Worm (Caenorhabditis elegans): Measurements from ENCODE around the gene pqn-41.

pqn-41 gene

ce11 chrIII:1892147-1892546, 13.6 kb upstream of the pqn-41 start:
- peak; percentile 92 for TF ChIP-seq ceh-28 (tag; optimal IDR thresholded peaks at IDR 0.05)

ce11 chrIII:1893405-1893804, 12.4 kb upstream of the pqn-41 start:
- TF ChIP-seq aha-1 (tag), result peak; percentile 88
- no peak for TF ChIP-seq mep-1 (tag; optimal IDR thresholded peaks at IDR 0.05)

ce11 chrIII:1893851-1894250, 11.9 kb upstream of the pqn-41 start, which contains the start of the genes B0524.5 and B0524.2:
TSS of gene B0524.5 (minus strand) at chrIII:1893890.
TSS of gene B0524.2 (plus strand) at chrIII:1894057.
- TF ChIP-seq unc-62 (GFP tag; optimal IDR thresholded peaks at IDR 0.05 in 1 of 2), result no peak
- TF ChIP-seq unc-62 (tag; optimal IDR thresholded peaks at IDR 0.05), result no peak
- peak; percentile 91 for TF ChIP-seq ceh-28 (tag; optimal IDR thresholded peaks at IDR 0.05)

DNA sequence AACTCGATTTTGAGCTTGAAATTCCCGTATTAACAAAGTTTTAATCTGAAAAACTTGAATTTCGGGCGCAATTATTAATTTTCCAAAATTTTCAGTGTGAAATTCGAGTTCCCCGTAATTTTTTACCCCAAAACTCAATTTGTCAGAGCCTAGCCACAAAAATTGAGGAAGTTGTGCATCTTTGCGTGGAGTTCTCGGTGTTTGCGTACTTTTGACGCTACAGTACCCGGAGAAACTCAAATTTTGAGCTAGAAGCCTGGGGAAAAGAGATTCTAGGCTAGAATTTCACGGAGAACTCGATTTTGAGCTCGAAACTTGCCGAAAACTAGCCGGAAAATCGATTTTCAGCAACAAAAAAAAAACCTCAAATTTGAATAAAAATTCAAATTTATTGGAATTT, 5.4 kb upstream of the pqn-41 start:
- TF ChIP-seq lin-13 (GFP tag; optimal IDR thresholded peaks at IDR 0.05) (peak; percentile 1), lsy-2 (tag; optimal IDR thresholded peaks at IDR 0.05) (peak in 1 of 2 experiments; percentile 44), aha-1 (tag) (peak; percentile 63)

- TF ChIP-seq hlh-30 (tag; optimal IDR thresholded peaks at IDR 0.05; ENCODE audit: insufficient read depth), result no peak
- no peak for TF ChIP-seq Y48G9A.11 (GFP tag; IDR thresholded peaks at IDR 0.05)
- no peak for TF ChIP-seq zip-11 (GFP tag; IDR thresholded peaks at IDR 0.05)
- TF ChIP-seq ces-1 (GFP tag; optimal IDR thresholded peaks at IDR 0.05), result no peak
- TF ChIP-seq Y105C5A.15 (GFP tag; IDR thresholded peaks at IDR 0.05), result no peak
- TF ChIP-seq dmd-9 (GFP tag; IDR thresholded peaks at IDR 0.05), result no peak
- TF ChIP-seq aha-1 (tag), result peak; percentile 91
Measured at ce11 chrIII:1903966-1904365, 1.8 kb upstream of the pqn-41 start.

- peak; percentile 93 for TF ChIP-seq aha-1 (tag)
- TF ChIP-seq Y105C5A.15 (GFP tag; IDR thresholded peaks at IDR 0.05), result no peak
- TF ChIP-seq T20F7.1 (GFP tag; optimal IDR thresholded peaks at IDR 0.05), result no peak
- TF ChIP-seq madf-5 (GFP tag; IDR thresholded peaks at IDR 0.05), result no peak
Measured at ce11 chrIII:1918311-1918932, 12.7 kb downstream of the pqn-41 start.

DNA sequence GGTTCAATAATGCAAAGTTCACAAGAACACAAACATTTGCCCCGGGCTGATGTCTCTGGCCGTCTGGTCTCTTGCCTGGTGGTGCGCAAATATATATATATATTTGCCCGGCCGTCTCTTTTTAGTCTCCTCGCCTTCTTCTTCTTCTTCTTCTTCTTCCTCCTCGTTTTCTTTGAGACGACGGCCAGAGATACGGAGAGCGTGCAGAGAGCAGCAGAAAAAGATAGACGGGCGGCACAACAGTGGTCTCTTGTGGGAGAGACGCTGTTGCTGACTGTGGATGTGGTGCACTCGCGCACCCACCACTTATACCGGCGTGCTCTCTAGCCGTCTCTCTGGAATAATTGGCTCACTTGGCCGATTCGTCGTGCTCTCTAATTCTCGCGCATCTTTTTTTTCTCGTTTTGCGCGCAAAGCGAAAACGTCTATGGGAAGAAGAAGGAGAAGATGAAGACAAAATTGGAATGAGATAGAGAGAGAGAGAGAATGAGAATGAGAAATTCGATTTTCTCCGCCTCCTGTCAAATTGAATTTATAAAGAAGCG, 15.4 kb downstream of the pqn-41 start:
- TF ChIP-seq set-16 (GFP tag; IDR thresholded peaks at IDR 0.05) (peak; percentile 95), lin-1 (GFP tag; IDR thresholded peaks at IDR 0.05) (peak; percentile 74), hlh-30 (tag; optimal IDR thresholded peaks at IDR 0.05; ENCODE audit: insufficient read depth) (peak; percentile 90), skn-1 (tag; optimal IDR thresholded peaks at IDR 0.05) (no peak), madf-5 (GFP tag; IDR thresholded peaks at IDR 0.05) (no peak), F26F4.8 (GFP tag; conservative IDR thresholded peaks at IDR 0.05) (no peak), pha-4 (GFP tag; IDR thresholded peaks at IDR 0.05) (peak; percentile 98), pha-4 (tag; optimal IDR thresholded peaks at IDR 0.05) (peak; percentile 29), dmd-6 (GFP tag; IDR thresholded peaks at IDR 0.05) (peak; percentile 100), madf-9 (GFP tag; conservative IDR thresholded peaks at IDR 0.05) (peak; percentile 62), nhr-77 (tag; optimal IDR thresholded peaks at IDR 0.05) (peak; percentile 81), ceh-28 (tag; optimal IDR thresholded peaks at IDR 0.05) (peak; percentile 26), spr-1 (tag; optimal IDR thresholded peaks at IDR 0.05) (peak; percentile 74), pqm-1 (tag; optimal IDR thresholded peaks at IDR 0.05) (peak; percentile 47), daf-12 (tag; optimal IDR thresholded peaks at IDR 0.05) (no peak), spr-3 (GFP tag; optimal IDR thresholded peaks at IDR 0.05) (peak; percentile 63), jun-1 (tag; optimal IDR thresholded peaks at IDR 0.05) (peak; percentile 77), Y5F2A.4 (GFP tag; optimal IDR thresholded peaks at IDR 0.05) (no peak), dve-1 (tag; optimal IDR thresholded peaks at IDR 0.05; ENCODE audit: insufficient read depth) (peak; percentile 94), Y75B8A.6 (GFP tag; IDR thresholded peaks at IDR 0.05) (no peak), php-3 (GFP tag; IDR thresholded peaks at IDR 0.05) (peak; percentile 67), mes-2 (tag; optimal IDR thresholded peaks at IDR 0.05; ENCODE audit: poor library complexity, severe bottlenecking) (peak; percentile 55), unc-39 (tag; optimal IDR thresholded peaks at IDR 0.05) (no peak), ceh-82 (tag; optimal IDR thresholded peaks at IDR 0.05) (no peak), cey-2 (tag; optimal IDR thresholded peaks at IDR 0.05; ENCODE audit: borderline replicate concordance, insufficient read depth) (no peak), lin-38 (GFP tag; IDR thresholded peaks at IDR 0.05) (peak; percentile 69)
